Fruit fly (Drosophila melanogaster): Measurements from ENCODE around the gene Atg17.

Gene Atg17

DNA sequence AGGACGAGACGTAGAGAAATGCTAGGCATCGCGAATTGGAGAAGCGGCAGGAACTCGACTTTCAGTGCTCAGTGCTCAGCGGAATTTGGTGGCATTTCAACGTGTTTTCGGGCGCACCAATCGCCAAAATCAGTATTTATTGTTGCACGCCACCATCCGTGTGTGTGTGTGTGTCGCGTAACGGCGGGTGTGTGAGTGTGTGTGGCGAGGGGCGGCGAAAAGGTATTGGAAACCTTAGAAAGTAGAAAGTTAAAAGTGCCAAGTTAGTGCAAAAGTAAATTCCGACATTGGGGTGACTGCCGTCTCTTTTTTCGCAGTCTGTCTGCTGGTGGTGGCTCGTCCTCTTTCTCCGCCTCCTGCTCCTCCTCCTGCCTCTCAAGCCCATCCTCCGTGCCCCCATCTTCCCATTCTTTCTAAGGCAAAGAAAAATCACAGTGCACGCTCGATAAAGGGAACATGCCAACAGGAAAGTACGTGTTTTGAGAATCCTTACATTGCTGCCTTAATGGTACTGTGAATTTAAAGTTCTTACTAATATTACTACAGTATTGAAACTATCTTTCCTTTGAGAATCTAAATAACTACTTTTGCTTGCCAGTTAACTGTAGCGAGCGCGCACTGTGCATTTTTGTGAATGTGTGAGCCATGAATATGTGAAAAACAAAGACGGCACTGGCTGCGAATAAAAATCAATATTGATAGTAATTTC, 16.7 kb downstream of the Atg17 start (continued):
- TF ChIP-seq tin (GFP tag; optimal IDR thresholded peaks at IDR 0.05) = peak; percentile 20
- no peak for TF ChIP-seq CG3065 (GFP tag; optimal IDR thresholded peaks at IDR 0.05)
- TF ChIP-seq Eip74EF (GFP tag; optimal IDR thresholded peaks at IDR 0.05) = no peak
- TF ChIP-seq oc (tag; optimal IDR thresholded peaks at IDR 0.05) = no peak
- no peak for TF ChIP-seq unc-4 (GFP tag; IDR thresholded peaks at IDR 0.05; ENCODE audit: partially characterized antibody)
- TF ChIP-seq CG9817 (tag; optimal IDR thresholded peaks at IDR 0.05) = peak; percentile 55
- TF ChIP-seq CG3838 (GFP tag; optimal IDR thresholded peaks at IDR 0.05) = no peak
- no peak for TF ChIP-seq CG2202 (tag; optimal IDR thresholded peaks at IDR 0.05)
- TF ChIP-seq CG6272 (GFP tag; IDR thresholded peaks at IDR 0.05) = no peak
- TF ChIP-seq Gsc (GFP tag; IDR thresholded peaks at IDR 0.05) = peak; percentile 26; the same call in 1 of the 2 replicates
- no peak for TF ChIP-seq sqz (GFP tag; optimal IDR thresholded peaks at IDR 0.05)
- no peak for TF ChIP-seq chinmo (GFP tag; IDR thresholded peaks at IDR 0.05; ENCODE audit: partially characterized antibody)
- TF ChIP-seq CG8388 (GFP tag; optimal IDR thresholded peaks at IDR 0.05) = no peak
- no peak for TF ChIP-seq pb (GFP tag; optimal IDR thresholded peaks at IDR 0.05)
- TF ChIP-seq CG13894 (tag; optimal IDR thresholded peaks at IDR 0.05) = peak; percentile 64
- peak; percentile 56; the same call in 2 of the 3 replicates for TF ChIP-seq tgo (GFP tag; IDR thresholded peaks at IDR 0.05)
- TF ChIP-seq Usf (GFP tag; optimal IDR thresholded peaks at IDR 0.05) = no peak
- peak; percentile 37; the same call in 1 of the 3 replicates for TF ChIP-seq Mrtf (GFP tag; IDR thresholded peaks at IDR 0.05)
- no peak for TF ChIP-seq hkb (optimal IDR thresholded peaks at IDR 0.05)
- peak; percentile 52; the same call in 1 of the 2 replicates for TF ChIP-seq hkb (GFP tag; IDR thresholded peaks at IDR 0.05)
- TF ChIP-seq psq (GFP tag; optimal IDR thresholded peaks at IDR 0.05) = no peak
- peak; percentile 34 for TF ChIP-seq CG8944 (GFP tag; optimal IDR thresholded peaks at IDR 0.05)
- no peak for TF ChIP-seq CG1792 (GFP tag; optimal IDR thresholded peaks at IDR 0.05)
- TF ChIP-seq chif (GFP tag; optimal IDR thresholded peaks at IDR 0.05) = peak in 1 of 2 experiments; percentile 22
- no peak for TF ChIP-seq kah (GFP tag; optimal IDR thresholded peaks at IDR 0.05)
- TF ChIP-seq ham (GFP tag; IDR thresholded peaks at IDR 0.05) = no peak
- peak; percentile 57 for TF ChIP-seq CG7556 (GFP tag; optimal IDR thresholded peaks at IDR 0.05)
- TF ChIP-seq Antp (GFP tag; optimal IDR thresholded peaks at IDR 0.05) = peak; percentile 45
- no peak for TF ChIP-seq z (GFP tag; IDR thresholded peaks at IDR 0.05)
- TF ChIP-seq dmrt99B (tag; optimal IDR thresholded peaks at IDR 0.05) = peak; percentile 77
- TF ChIP-seq CG7987 (GFP tag; optimal IDR thresholded peaks at IDR 0.05) = no peak
- TF ChIP-seq ewg (GFP tag; optimal IDR thresholded peaks at IDR 0.05) = no peak
- TF ChIP-seq CG13287 (GFP tag; IDR thresholded peaks at IDR 0.05; ENCODE audit: partially characterized antibody) = no peak
- TF ChIP-seq nerfin-2 (GFP tag; IDR thresholded peaks at IDR 0.05; ENCODE audit: partially characterized antibody) = no peak
- TF ChIP-seq repo (GFP tag; optimal IDR thresholded peaks at IDR 0.05) = peak; percentile 37
- 0 out of 2 replicates have a peak, but pooled peaks have one; percentile 31 for TF ChIP-seq ssp (GFP tag; IDR thresholded peaks at IDR 0.05)
- TF ChIP-seq HLH54F (GFP tag; optimal IDR thresholded peaks at IDR 0.05) = peak; percentile 57
- peak; percentile 29 for TF ChIP-seq pum (GFP tag; optimal IDR thresholded peaks at IDR 0.05)
- TF ChIP-seq CG14667 (GFP tag; IDR thresholded peaks at IDR 0.05) = 0 out of 2 replicates have a peak, but pooled peaks have one; percentile 11
- 0 out of 3 replicates have a peak, but pooled peaks have one; percentile 9 for TF ChIP-seq H15 (GFP tag; IDR thresholded peaks at IDR 0.05)
- no peak for TF ChIP-seq CG4282 (GFP tag; optimal IDR thresholded peaks at IDR 0.05)
- TF ChIP-seq ash1 (GFP tag; optimal IDR thresholded peaks at IDR 0.05) = no peak
- no peak for TF ChIP-seq Elba2 (GFP tag; optimal IDR thresholded peaks at IDR 0.05)
- no peak for TF ChIP-seq dati (GFP tag; IDR thresholded peaks at IDR 0.05)
- no peak for TF ChIP-seq ftz-f1 (GFP tag; optimal IDR thresholded peaks at IDR 0.05)
- TF ChIP-seq CG7786 (GFP tag; optimal IDR thresholded peaks at IDR 0.05) = peak; percentile 10
- no peak; the same call in 1 of the 2 replicates for TF ChIP-seq Atf6 (GFP tag; IDR thresholded peaks at IDR 0.05)
- no peak for TF ChIP-seq gsb (GFP tag; IDR thresholded peaks at IDR 0.05)
- 0 out of 3 replicates have a peak, but pooled peaks have one; percentile 29 for TF ChIP-seq CG11560 (tag; IDR thresholded peaks at IDR 0.05)
- TF ChIP-seq CG30020 (tag; optimal IDR thresholded peaks at IDR 0.05) = no peak
